Fruit fly (Drosophila melanogaster) Kc167 (cell line): ENCODE measurements around the gene CG5245.

Source experiments
- Sin3A ChIP-seq: fragments of >200 bp; optimal IDR thresholded peaks from 2 replicates; lab custom pipeline; 2018; ENCODE audit warnings: missing external identifiers
- h ChIP-seq: fragments of >200 bp; optimal IDR thresholded peaks from 3 replicates; lab custom pipeline; 2018; ENCODE audit warnings: missing external identifiers
- ttk ChIP-seq: sonication (Bioruptor generic); optimal IDR thresholded peaks from 2 replicates; lab custom pipeline; 2017; ENCODE audit warnings: missing external identifiers

DNA sequence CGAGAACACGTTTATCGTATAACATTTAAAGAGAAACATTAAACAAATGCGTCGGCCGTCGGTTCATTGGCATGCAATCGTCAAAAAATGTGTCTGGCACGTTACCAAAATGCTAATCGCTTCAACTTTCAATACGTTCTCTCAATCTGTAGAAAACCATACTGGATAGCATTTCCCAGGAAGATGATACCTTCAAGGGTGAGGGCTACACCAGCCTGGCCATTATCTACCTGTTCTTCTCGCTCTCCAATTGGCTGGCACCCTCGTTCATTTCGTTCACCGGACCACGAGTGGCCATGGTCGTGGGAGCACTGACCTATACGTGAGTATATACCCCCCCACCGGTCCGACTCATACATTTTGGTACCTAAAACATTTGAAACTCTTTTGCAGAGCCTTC lies 25.1 kb downstream of the CG5245 start:
- TF ChIP-seq ttk (lab: Kevin White, UChicago) (no peak), Sin3A (no peak), h (lab: Kevin White, UChicago) (no peak)
